Worm (Caenorhabditis elegans) whole organism, midembryonic: ENCODE results near the gene mrpl-55.

ENCODE experiments used
- T22C8.4 ChIP-seq: fragments of 200-800 bp; sonication (Bioruptor generic); IDR thresholded peaks from 2 replicates; pipeline ENCODE4 v1.3.6; 2022; ENCODE audit warnings: missing genetic modification characterization, missing compliant biosample characterization
- cog-1 ChIP-seq: sonication (generic microtip); optimal IDR thresholded peaks from 2 replicates; lab custom pipeline; 2016; ENCODE audit warnings: missing genetic modification characterization, missing compliant biosample characterization
- flt-1 ChIP-seq: fragments of 200-800 bp; sonication (Bioruptor generic); IDR thresholded peaks from 2 replicates; pipeline ENCODE4 v1.3.6; 2022; ENCODE audit warnings: missing genetic modification characterization, missing compliant biosample characterization
- klf-2 ChIP-seq: fragments of 200-800 bp; sonication (Bioruptor generic); conservative IDR thresholded peaks from 2 replicates; pipeline ENCODE4 v1.3.6; 2022; ENCODE audit warnings: missing genetic modification reagents, missing genetic modification characterization, missing compliant biosample characterization
- med-1 ChIP-seq: sonication (generic microtip); optimal IDR thresholded peaks from 2 replicates; lab custom pipeline; 2017; ENCODE audit warnings: missing genetic modification characterization, mild to moderate bottlenecking, missing compliant biosample characterization, antibody characterized with exemption, missing genetic modification reagents; ENCODE audit not compliant: insufficient read depth
- ref-1 ChIP-seq: fragments of 200-800 bp; sonication (Bioruptor generic); conservative IDR thresholded peaks from 2 replicates; pipeline ENCODE4 v1.3.6; 2022; ENCODE audit warnings: missing genetic modification reagents, missing genetic modification characterization, missing compliant biosample characterization
- tab-1 ChIP-seq: fragments of 200-800 bp; sonication (Bioruptor generic); IDR thresholded peaks from 2 replicates; pipeline ENCODE4 v1.3.6; 2022; ENCODE audit warnings: missing genetic modification characterization, missing compliant biosample characterization
- ztf-23 ChIP-seq: fragments of 200-800 bp; sonication (Bioruptor generic); IDR thresholded peaks from 2 replicates; pipeline ENCODE4 v1.3.6; 2022; ENCODE audit warnings: missing genetic modification reagents, missing genetic modification characterization, missing compliant biosample characterization
- ztf-29 ChIP-seq: fragments of 200-800 bp; sonication (Bioruptor generic); IDR thresholded peaks from 2 replicates; pipeline ENCODE4 v1.3.6; 2022; ENCODE audit warnings: missing genetic modification reagents, missing genetic modification characterization, missing compliant biosample characterization

- TF ChIP-seq flt-1 (no peak), klf-2 (GFP tag; lab: Robert Waterston, UW) (no peak), ztf-29 (no peak), ztf-23 (no peak), cog-1 (no peak), med-1 (no peak), ref-1 (GFP tag; lab: Robert Waterston, UW) (no peak), T22C8.4 (GFP tag; lab: Robert Waterston, UW) (no peak), tab-1 (GFP tag; lab: Robert Waterston, UW) (no peak)
Measured at ce11 chrIV:455484-455883, 11.7 kb downstream of the mrpl-55 start, which contains the start of gene M04G7.1.
